Worm (Caenorhabditis elegans) whole organism, mixed stage, embryonic: ENCODE data around the gene algn-12.

Experiments
- M03D4.4 ChIP-seq: sonication (generic microtip); optimal IDR thresholded peaks from 2 replicates; lab custom pipeline; 2017; ENCODE audit warnings: mild to moderate bottlenecking, missing genetic modification characterization, missing compliant biosample characterization
- bed-3 ChIP-seq: fragments of 200-800 bp; sonication (Bioruptor generic); optimal IDR thresholded peaks from 3 replicates; lab custom pipeline; 2018; ENCODE audit warnings: mild to moderate bottlenecking, missing genetic modification characterization, moderate library complexity, missing compliant biosample characterization
- blmp-1 ChIP-seq: fragments of 150-350 bp; optimal IDR thresholded peaks from 2 replicates; lab custom pipeline; 2014; ENCODE audit warnings: missing biosample characterization, missing genetic modification characterization
- ceh-39 ChIP-seq: fragments of 150-350 bp; optimal IDR thresholded peaks from 2 replicates; lab custom pipeline; 2014; ENCODE audit warnings: missing biosample characterization, missing genetic modification characterization
- ceh-43 ChIP-seq: fragments of 200-800 bp; sonication (Bioruptor generic); optimal IDR thresholded peaks from 2 replicates; lab custom pipeline; 2018; ENCODE audit warnings: mild to moderate bottlenecking, missing genetic modification characterization, moderate library complexity, missing compliant biosample characterization
- ceh-83 ChIP-seq: fragments of 200-800 bp; sonication (Bioruptor generic); optimal IDR thresholded peaks from 2 replicates; lab custom pipeline; 2018; ENCODE audit warnings: mild to moderate bottlenecking, missing genetic modification characterization, missing compliant biosample characterization
- ces-1 ChIP-seq: fragments of 150-350 bp; optimal IDR thresholded peaks from 2 replicates; lab custom pipeline; 2014; ENCODE audit warnings: missing biosample characterization, missing genetic modification reagents, missing genetic modification characterization
- cnd-1 ChIP-seq: fragments of 200-800 bp; sonication (Bioruptor generic); optimal IDR thresholded peaks from 2 replicates; lab custom pipeline; 2018; ENCODE audit warnings: mild to moderate bottlenecking, missing genetic modification characterization, missing compliant biosample characterization
- drap-1 ChIP-seq: fragments of 200-800 bp; sonication (Bioruptor generic); optimal IDR thresholded peaks from 3 replicates; lab custom pipeline; 2018; ENCODE audit warnings: mild to moderate bottlenecking, missing genetic modification characterization, missing compliant biosample characterization
- elt-3 ChIP-seq: fragments of 150-350 bp; optimal IDR thresholded peaks from 2 replicates; lab custom pipeline; 2014; ENCODE audit warnings: missing biosample characterization, missing genetic modification characterization
- flh-1 ChIP-seq: fragments of 200-800 bp; sonication (Bioruptor generic); optimal IDR thresholded peaks from 2 replicates; lab custom pipeline; 2018; ENCODE audit warnings: mild to moderate bottlenecking, missing genetic modification characterization, moderate library complexity, missing compliant biosample characterization
- ham-2 ChIP-seq: fragments of 200-800 bp; sonication (Bioruptor generic); optimal IDR thresholded peaks from 2 replicates; lab custom pipeline; 2018; ENCODE audit warnings: mild to moderate bottlenecking, missing genetic modification characterization, missing compliant biosample characterization
- lin-13 ChIP-seq: fragments of 150-350 bp; optimal IDR thresholded peaks from 2 replicates; lab custom pipeline; 2014; ENCODE audit warnings: missing biosample characterization, missing genetic modification characterization
- lin-32 ChIP-seq: fragments of 200-800 bp; sonication (Bioruptor generic); optimal IDR thresholded peaks from 2 replicates; lab custom pipeline; 2018; ENCODE audit warnings: mild to moderate bottlenecking, missing genetic modification characterization, missing compliant biosample characterization
- lsy-2 ChIP-seq: fragments of 150-350 bp; optimal IDR thresholded peaks from 2 replicates; lab custom pipeline; 2014; ENCODE audit warnings: missing biosample characterization, missing genetic modification characterization
- mab-5 ChIP-seq: fragments of 150-350 bp; optimal IDR thresholded peaks from 2 replicates; lab custom pipeline; 2014; ENCODE audit warnings: missing biosample characterization, missing genetic modification characterization
- mep-1 ChIP-seq: fragments of 150-350 bp; optimal IDR thresholded peaks from 2 replicates; lab custom pipeline; 2017; ENCODE audit warnings: missing biosample characterization, missing genetic modification reagents, missing genetic modification characterization, inconsistent platforms
- nhr-12 ChIP-seq: fragments of 150-350 bp; optimal IDR thresholded peaks from 2 replicates; lab custom pipeline; 2014; ENCODE audit warnings: missing biosample characterization, missing genetic modification characterization
- nhr-2 ChIP-seq: fragments of 150-350 bp; optimal IDR thresholded peaks from 2 replicates; lab custom pipeline; 2014; ENCODE audit warnings: missing biosample characterization, missing genetic modification characterization
- nhr-237 ChIP-seq: fragments of 150-350 bp; optimal IDR thresholded peaks from 2 replicates; lab custom pipeline; 2014; ENCODE audit warnings: missing biosample characterization, missing genetic modification characterization
- nhr-28 ChIP-seq: fragments of 150-350 bp; optimal IDR thresholded peaks from 2 replicates; lab custom pipeline; 2014; ENCODE audit warnings: missing biosample characterization, missing genetic modification characterization
- nhr-76 ChIP-seq: sonication (generic microtip); optimal IDR thresholded peaks from 2 replicates; lab custom pipeline; 2017; ENCODE audit warnings: missing biosample characterization, missing genetic modification characterization
- pha-4 ChIP-seq: fragments of 150-350 bp; optimal IDR thresholded peaks from 2 replicates; lab custom pipeline; 2018; ENCODE audit warnings: missing biosample characterization, missing genetic modification reagents, missing genetic modification characterization
- sem-2 ChIP-seq: fragments of 200-800 bp; sonication (Bioruptor generic); optimal IDR thresholded peaks from 2 replicates; lab custom pipeline; 2018; ENCODE audit warnings: mild to moderate bottlenecking, missing genetic modification characterization, missing compliant biosample characterization
- sptf-1 ChIP-seq: sonication (generic microtip); optimal IDR thresholded peaks from 2 replicates; lab custom pipeline; 2017; ENCODE audit warnings: mild to moderate bottlenecking, missing genetic modification characterization, moderate library complexity, missing compliant biosample characterization
- tbx-8 ChIP-seq: fragments of 200-800 bp; sonication (Bioruptor generic); optimal IDR thresholded peaks from 2 replicates; lab custom pipeline; 2018; ENCODE audit warnings: mild to moderate bottlenecking, missing genetic modification characterization, moderate library complexity, missing compliant biosample characterization
- unc-120 ChIP-seq: sonication (generic microtip); optimal IDR thresholded peaks from 2 replicates; lab custom pipeline; 2017; ENCODE audit warnings: missing genetic modification characterization, missing compliant biosample characterization; ENCODE audit not compliant: poor library complexity, severe bottlenecking
- unc-62 ChIP-seq: fragments of 150-350 bp; optimal IDR thresholded peaks from 2 replicates; lab custom pipeline; 2014; ENCODE audit warnings: missing biosample characterization, missing genetic modification reagents, missing genetic modification characterization
- zip-8 ChIP-seq: fragments of 150-350 bp; optimal IDR thresholded peaks from 2 replicates; lab custom pipeline; 2014; ENCODE audit warnings: missing biosample characterization, missing genetic modification characterization
- ztf-11 ChIP-seq: fragments of 150-350 bp; optimal IDR thresholded peaks from 2 replicates; lab custom pipeline; 2014; ENCODE audit warnings: missing biosample characterization, missing genetic modification characterization

The algn-12 gene

ce11 chrV:8058359-8058758 is 23.4 kb downstream of the algn-12 start, which contains the start of gene str-138:
str-138 (plus strand) TSS chrV:8058659.
- TF ChIP-seq lin-32 (GFP tag; lab: Kevin White, UChicago), result no peak
- no peak for TF ChIP-seq nhr-237 (tag; lab: Kevin White, UChicago)
- no peak for TF ChIP-seq ceh-39
- TF ChIP-seq nhr-76 (tag; lab: Kevin White, UChicago), result no peak

- no peak for TF ChIP-seq ham-2 (GFP tag; lab: Kevin White, UChicago)
- TF ChIP-seq M03D4.4 (tag; lab: Kevin White, UChicago), result no peak
- TF ChIP-seq drap-1 (GFP tag; lab: Kevin White, UChicago), result no peak
- no peak for TF ChIP-seq mab-5 (tag; lab: Kevin White, UChicago)
- no peak for TF ChIP-seq cnd-1 (tag; lab: Kevin White, UChicago)
- TF ChIP-seq lin-13, result no peak
- no peak for TF ChIP-seq sem-2 (GFP tag; lab: Kevin White, UChicago)
- TF ChIP-seq unc-62 (GFP tag; lab: Kevin White, UChicago), result no peak
- no peak for TF ChIP-seq elt-3 (tag; lab: Kevin White, UChicago)
- no peak for TF ChIP-seq blmp-1 (tag; lab: Kevin White, UChicago)
- TF ChIP-seq, all 35 proteins: peak for 0
Measured at ce11 chrV:8062074-8062473, 27.2 kb downstream of the algn-12 start, which contains the start of gene str-139. str-139 (minus strand) TSS chrV:8062174.

- no peak for TF ChIP-seq drap-1 (GFP tag; lab: Kevin White, UChicago)
- TF ChIP-seq tbx-8 (GFP tag; lab: Kevin White, UChicago), result no peak
- TF ChIP-seq elt-3 (tag; lab: Kevin White, UChicago), result no peak
- no peak for TF ChIP-seq flh-1 (GFP tag; lab: Kevin White, UChicago)
- no peak for TF ChIP-seq pha-4
- no peak for TF ChIP-seq ces-1 (GFP tag; lab: Kevin White, UChicago)
Measured at ce11 chrV:8067800-8068199, 32.9 kb downstream of the algn-12 start, which contains the start of gene str-140. str-140 (minus strand) TSS chrV:8067900.

DNA sequence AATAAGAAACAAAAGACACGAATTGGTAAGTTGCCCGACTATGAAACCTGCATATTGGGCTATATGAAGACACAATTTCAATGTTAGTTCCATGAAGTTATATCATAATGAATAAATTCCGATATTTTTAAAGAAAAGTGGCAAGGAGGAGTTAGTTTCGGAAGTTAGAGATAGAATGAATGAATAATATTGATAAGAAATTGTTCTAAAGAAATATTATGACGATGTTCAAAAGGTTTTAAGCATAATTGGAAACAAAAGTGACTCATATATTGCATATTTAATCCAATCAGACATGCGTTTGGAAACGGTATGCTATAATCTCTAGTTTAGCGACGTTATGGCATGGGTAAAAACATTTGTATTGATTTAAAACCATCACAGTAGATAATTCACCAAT is 34.7 kb downstream of the algn-12 start, which contains the start of gene str-143:
Gene str-143 (minus strand): TSS at position 101 of the 400 bp plus-strand sequence.
- TF ChIP-seq unc-120 (tag; lab: Kevin White, UChicago) (no peak), ceh-43 (GFP tag; lab: Kevin White, UChicago) (no peak), zip-8 (tag; lab: Kevin White, UChicago) (no peak), lin-13 (no peak), M03D4.4 (tag; lab: Kevin White, UChicago) (no peak), blmp-1 (tag; lab: Kevin White, UChicago) (no peak), ceh-39 (no peak), elt-3 (tag; lab: Kevin White, UChicago) (no peak), bed-3 (GFP tag; lab: Kevin White, UChicago) (no peak), sem-2 (GFP tag; lab: Kevin White, UChicago) (no peak), lin-32 (GFP tag; lab: Kevin White, UChicago) (no peak), nhr-76 (tag; lab: Kevin White, UChicago) (no peak), nhr-2 (no peak), lsy-2 (tag; lab: Kevin White, UChicago) (no peak), tbx-8 (GFP tag; lab: Kevin White, UChicago) (no peak), nhr-12 (tag; lab: Kevin White, UChicago) (no peak), ham-2 (GFP tag; lab: Kevin White, UChicago) (no peak), mab-5 (tag; lab: Kevin White, UChicago) (no peak), unc-62 (GFP tag; lab: Kevin White, UChicago) (no peak), cnd-1 (tag; lab: Kevin White, UChicago) (no peak)
- TF ChIP-seq, all 35 proteins: peak for 0

DNA sequence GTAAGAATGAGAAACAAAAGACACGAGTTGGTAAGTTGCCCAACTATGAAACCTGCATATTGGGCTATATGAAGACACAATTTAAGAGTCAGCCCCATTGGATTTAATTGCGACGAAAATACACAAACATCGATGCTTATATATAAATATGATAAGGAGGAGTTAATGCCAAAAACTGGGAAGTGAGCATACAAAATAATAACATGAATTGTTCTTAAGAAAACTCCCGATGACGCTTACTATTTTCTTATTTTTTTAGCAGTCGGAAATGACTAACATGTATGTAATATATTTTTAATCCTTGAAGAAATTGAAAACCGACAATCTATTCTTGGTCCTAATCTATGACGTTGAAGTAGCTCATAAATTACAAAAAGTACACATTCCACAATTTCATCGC is 37.1 kb downstream of the algn-12 start, which contains the start of gene str-144:
Gene str-144 (minus strand): TSS at position 101 of the 400 bp plus-strand sequence.
- TF ChIP-seq lin-13, result no peak
- no peak for TF ChIP-seq ham-2 (GFP tag; lab: Kevin White, UChicago)
- no peak for TF ChIP-seq blmp-1 (tag; lab: Kevin White, UChicago)
- no peak for TF ChIP-seq tbx-8 (GFP tag; lab: Kevin White, UChicago)
- no peak for TF ChIP-seq mep-1 (tag; lab: Kevin White, UChicago)
- TF ChIP-seq ceh-43 (GFP tag; lab: Kevin White, UChicago), result no peak
- TF ChIP-seq flh-1 (GFP tag; lab: Kevin White, UChicago), result no peak
- TF ChIP-seq sptf-1 (tag; lab: Kevin White, UChicago), result no peak
- TF ChIP-seq mab-5 (tag; lab: Kevin White, UChicago), result no peak
- TF ChIP-seq nhr-28 (tag; lab: Kevin White, UChicago), result no peak
- TF ChIP-seq ztf-11, result no peak
- no peak for TF ChIP-seq sem-2 (GFP tag; lab: Kevin White, UChicago)
- no peak for TF ChIP-seq ceh-83 (GFP tag; lab: Kevin White, UChicago)
- TF ChIP-seq nhr-12 (tag; lab: Kevin White, UChicago), result no peak
- no peak for TF ChIP-seq elt-3 (tag; lab: Kevin White, UChicago)
